Worm (Caenorhabditis elegans) whole organism, L4/young adult: ENCODE data around the gene cfap-20.

ENCODE experiments used
- dao-5 ChIP-seq: sonication (generic microtip); optimal IDR thresholded peaks from 2 replicates; lab custom pipeline; 2016; ENCODE audit warnings: missing genotype, missing genetic modification characterization, moderate library complexity, missing compliant biosample characterization
- him-1 ChIP-seq: sonication (generic microtip); optimal IDR thresholded peaks from 2 replicates; lab custom pipeline; 2016; ENCODE audit warnings: missing genotype, missing genetic modification reagents, missing genetic modification characterization, missing compliant biosample characterization

DNA sequence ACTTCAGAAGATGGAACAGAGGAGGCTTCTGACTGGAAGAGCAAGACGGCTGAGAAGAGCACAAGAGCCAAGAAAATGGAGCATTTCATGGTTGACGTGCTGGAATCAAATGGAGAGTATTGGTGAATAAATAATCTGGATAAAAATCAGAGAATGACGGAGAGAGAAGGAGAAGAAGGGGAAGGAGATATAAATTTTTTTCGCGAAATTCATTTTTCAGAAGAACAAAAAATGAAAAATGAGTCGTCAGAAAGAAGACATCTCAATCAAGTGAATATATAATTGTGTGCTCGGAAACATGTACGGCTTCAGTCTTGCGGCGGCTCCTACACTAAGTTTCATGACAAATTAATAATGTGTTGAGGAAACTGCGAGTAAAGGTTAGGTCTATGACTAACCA lies 12.4 kb upstream of the cfap-20 start, which contains the start of gene C54C6.5:
- TF ChIP-seq him-1 (tag; lab: Kevin White, UChicago) (no peak), dao-5 (tag; lab: Kevin White, UChicago) (no peak)
